Fruit fly (Drosophila melanogaster): Measurements from ENCODE around the gene CG3386.

dm6 chr3L:723654-724461, 41.6 kb upstream of the CG3386 start:
- no peak for TF ChIP-seq CG32121 (GFP tag; IDR thresholded peaks at IDR 0.05)
- TF ChIP-seq EcR (GFP tag; optimal IDR thresholded peaks at IDR 0.05): no peak
- TF ChIP-seq CG15710 (tag; optimal IDR thresholded peaks at IDR 0.05): no peak
- no peak for TF ChIP-seq CG12605 (GFP tag; IDR thresholded peaks at IDR 0.05)
- no peak for TF ChIP-seq CG8301 (tag; optimal IDR thresholded peaks at IDR 0.05)
- no peak for TF ChIP-seq CG8159 (tag; optimal IDR thresholded peaks at IDR 0.05)
- no peak for TF ChIP-seq Snoo (tag; optimal IDR thresholded peaks at IDR 0.05)
- TF ChIP-seq rn (GFP tag; IDR thresholded peaks at IDR 0.05): no peak
- no peak for TF ChIP-seq Pif1A (GFP tag; optimal IDR thresholded peaks at IDR 0.05)
- TF ChIP-seq Ets98B (GFP tag; IDR thresholded peaks at IDR 0.05): no peak
- no peak for TF ChIP-seq gl (tag; optimal IDR thresholded peaks at IDR 0.05)
- TF ChIP-seq CG17806 (tag; optimal IDR thresholded peaks at IDR 0.05): no peak
- no peak for TF ChIP-seq CG10348 (GFP tag; IDR thresholded peaks at IDR 0.05)
